Worm (Caenorhabditis elegans): ENCODE data around the gene F09B12.5.

Gene F09B12.5

ce11 chrX:15070137-15070536 lies 14.4 kb upstream of the F09B12.5 start:
- TF ChIP-seq klf-2 (GFP tag; conservative IDR thresholded peaks at IDR 0.05) (no peak), med-1 (GFP tag; optimal IDR thresholded peaks at IDR 0.05; ENCODE audit: insufficient read depth) (no peak), T22C8.4 (GFP tag; IDR thresholded peaks at IDR 0.05) (no peak), tab-1 (GFP tag; IDR thresholded peaks at IDR 0.05) (no peak), flt-1 (GFP tag; IDR thresholded peaks at IDR 0.05) (no peak), ztf-23 (GFP tag; IDR thresholded peaks at IDR 0.05) (no peak), ztf-29 (GFP tag; IDR thresholded peaks at IDR 0.05) (no peak), ref-1 (GFP tag; conservative IDR thresholded peaks at IDR 0.05) (no peak), cog-1 (tag; optimal IDR thresholded peaks at IDR 0.05) (no peak)

- no peak for TF ChIP-seq T22C8.4 (GFP tag; IDR thresholded peaks at IDR 0.05)
- no peak for TF ChIP-seq cog-1 (tag; optimal IDR thresholded peaks at IDR 0.05)
- no peak for TF ChIP-seq ref-1 (GFP tag; conservative IDR thresholded peaks at IDR 0.05)
- no peak for TF ChIP-seq flt-1 (GFP tag; IDR thresholded peaks at IDR 0.05)
- no peak for TF ChIP-seq ztf-23 (GFP tag; IDR thresholded peaks at IDR 0.05)
- no peak for TF ChIP-seq med-1 (GFP tag; optimal IDR thresholded peaks at IDR 0.05; ENCODE audit: insufficient read depth)
- no peak for TF ChIP-seq tab-1 (GFP tag; IDR thresholded peaks at IDR 0.05)
- TF ChIP-seq ztf-29 (GFP tag; IDR thresholded peaks at IDR 0.05) = no peak
- TF ChIP-seq klf-2 (GFP tag; conservative IDR thresholded peaks at IDR 0.05) = no peak
Observed at ce11 chrX:15072877-15073276, 11.6 kb upstream of the F09B12.5 start.

ce11 chrX:15073479-15073878 lies 11.0 kb upstream of the F09B12.5 start:
- no peak for TF ChIP-seq tab-1 (GFP tag; IDR thresholded peaks at IDR 0.05)
- TF ChIP-seq klf-2 (GFP tag; conservative IDR thresholded peaks at IDR 0.05) = no peak
- TF ChIP-seq med-1 (GFP tag; optimal IDR thresholded peaks at IDR 0.05; ENCODE audit: insufficient read depth) = no peak
- no peak for TF ChIP-seq ref-1 (GFP tag; conservative IDR thresholded peaks at IDR 0.05)
- no peak for TF ChIP-seq T22C8.4 (GFP tag; IDR thresholded peaks at IDR 0.05)
- no peak for TF ChIP-seq flt-1 (GFP tag; IDR thresholded peaks at IDR 0.05)
- TF ChIP-seq ztf-29 (GFP tag; IDR thresholded peaks at IDR 0.05) = no peak
- no peak for TF ChIP-seq ztf-23 (GFP tag; IDR thresholded peaks at IDR 0.05)
- TF ChIP-seq cog-1 (tag; optimal IDR thresholded peaks at IDR 0.05) = no peak

- TF ChIP-seq ref-1 (GFP tag; conservative IDR thresholded peaks at IDR 0.05) = no peak
- TF ChIP-seq ztf-29 (GFP tag; IDR thresholded peaks at IDR 0.05) = no peak
- no peak for TF ChIP-seq flt-1 (GFP tag; IDR thresholded peaks at IDR 0.05)
- no peak for TF ChIP-seq klf-2 (GFP tag; conservative IDR thresholded peaks at IDR 0.05)
- TF ChIP-seq cog-1 (tag; optimal IDR thresholded peaks at IDR 0.05) = no peak
- TF ChIP-seq med-1 (GFP tag; optimal IDR thresholded peaks at IDR 0.05; ENCODE audit: insufficient read depth) = no peak
- TF ChIP-seq tab-1 (GFP tag; IDR thresholded peaks at IDR 0.05) = no peak
- TF ChIP-seq T22C8.4 (GFP tag; IDR thresholded peaks at IDR 0.05) = no peak
- TF ChIP-seq ztf-23 (GFP tag; IDR thresholded peaks at IDR 0.05) = no peak
Observed at ce11 chrX:15075170-15075569, 9.3 kb upstream of the F09B12.5 start.

ce11 chrX:15076042-15076565 lies 8.4 kb upstream of the F09B12.5 start, which contains the start of the genes H40L08.3 and H40L08.9:
Gene H40L08.3, minus strand, starts transcription at chrX:15076092.
Gene H40L08.9, minus strand, starts transcription at chrX:15076480.
- TF ChIP-seq T22C8.4 (GFP tag; IDR thresholded peaks at IDR 0.05) (no peak), klf-2 (GFP tag; conservative IDR thresholded peaks at IDR 0.05) (no peak), ref-1 (GFP tag; conservative IDR thresholded peaks at IDR 0.05) (no peak), med-1 (GFP tag; optimal IDR thresholded peaks at IDR 0.05; ENCODE audit: insufficient read depth) (no peak), cog-1 (tag; optimal IDR thresholded peaks at IDR 0.05) (no peak), tab-1 (GFP tag; IDR thresholded peaks at IDR 0.05) (no peak)

- no peak for TF ChIP-seq cog-1 (tag; optimal IDR thresholded peaks at IDR 0.05)
- TF ChIP-seq ztf-29 (GFP tag; IDR thresholded peaks at IDR 0.05) = no peak
- no peak for TF ChIP-seq ref-1 (GFP tag; conservative IDR thresholded peaks at IDR 0.05)
- TF ChIP-seq flt-1 (GFP tag; IDR thresholded peaks at IDR 0.05) = no peak
- TF ChIP-seq T22C8.4 (GFP tag; IDR thresholded peaks at IDR 0.05) = no peak
- TF ChIP-seq med-1 (GFP tag; optimal IDR thresholded peaks at IDR 0.05; ENCODE audit: insufficient read depth) = no peak
- TF ChIP-seq ztf-23 (GFP tag; IDR thresholded peaks at IDR 0.05) = no peak
- TF ChIP-seq klf-2 (GFP tag; conservative IDR thresholded peaks at IDR 0.05) = no peak
- TF ChIP-seq tab-1 (GFP tag; IDR thresholded peaks at IDR 0.05) = no peak
Observed at ce11 chrX:15076909-15077308, 7.6 kb upstream of the F09B12.5 start.

- no peak for TF ChIP-seq med-1 (GFP tag; optimal IDR thresholded peaks at IDR 0.05; ENCODE audit: insufficient read depth)
- no peak for TF ChIP-seq ztf-29 (GFP tag; IDR thresholded peaks at IDR 0.05)
- no peak for TF ChIP-seq tab-1 (GFP tag; IDR thresholded peaks at IDR 0.05)
- no peak for TF ChIP-seq ref-1 (GFP tag; conservative IDR thresholded peaks at IDR 0.05)
- TF ChIP-seq cog-1 (tag; optimal IDR thresholded peaks at IDR 0.05) = no peak
Observed at ce11 chrX:15077597-15078261, 6.8 kb upstream of the F09B12.5 start, which contains the start of the genes H40L08.8, H40L08.2 and H40L08.7. Gene H40L08.8, minus strand, starts transcription at chrX:15077633. Gene H40L08.2, minus strand, starts transcription at chrX:15077744. Gene H40L08.7, minus strand, starts transcription at chrX:15077744.

ce11 chrX:15078276-15078675 lies 6.2 kb upstream of the F09B12.5 start:
- TF ChIP-seq ztf-23 (GFP tag; IDR thresholded peaks at IDR 0.05) (no peak), ztf-29 (GFP tag; IDR thresholded peaks at IDR 0.05) (no peak), med-1 (GFP tag; optimal IDR thresholded peaks at IDR 0.05; ENCODE audit: insufficient read depth) (no peak), klf-2 (GFP tag; conservative IDR thresholded peaks at IDR 0.05) (no peak), T22C8.4 (GFP tag; IDR thresholded peaks at IDR 0.05) (no peak), cog-1 (tag; optimal IDR thresholded peaks at IDR 0.05) (no peak), tab-1 (GFP tag; IDR thresholded peaks at IDR 0.05) (no peak), flt-1 (GFP tag; IDR thresholded peaks at IDR 0.05) (no peak), ref-1 (GFP tag; conservative IDR thresholded peaks at IDR 0.05) (no peak)

ce11 chrX:15079406-15079805 lies 5.1 kb upstream of the F09B12.5 start:
- TF ChIP-seq flt-1 (GFP tag; IDR thresholded peaks at IDR 0.05) (no peak), med-1 (GFP tag; optimal IDR thresholded peaks at IDR 0.05; ENCODE audit: insufficient read depth) (no peak), tab-1 (GFP tag; IDR thresholded peaks at IDR 0.05) (no peak), cog-1 (tag; optimal IDR thresholded peaks at IDR 0.05) (no peak), ztf-23 (GFP tag; IDR thresholded peaks at IDR 0.05) (no peak), ztf-29 (GFP tag; IDR thresholded peaks at IDR 0.05) (no peak), klf-2 (GFP tag; conservative IDR thresholded peaks at IDR 0.05) (no peak)
